Worm (Caenorhabditis elegans) whole organism, mixed stage, embryonic: ENCODE measurements around the gene D1086.18.

Experiments
- M03D4.4 ChIP-seq: sonication (generic microtip); optimal IDR thresholded peaks from 2 replicates; lab custom pipeline; 2017; ENCODE audit warnings: mild to moderate bottlenecking, missing genetic modification characterization, missing compliant biosample characterization
- blmp-1 ChIP-seq: fragments of 150-350 bp; optimal IDR thresholded peaks from 2 replicates; lab custom pipeline; 2014; ENCODE audit warnings: missing biosample characterization, missing genetic modification characterization
- ceh-39 ChIP-seq: fragments of 150-350 bp; optimal IDR thresholded peaks from 2 replicates; lab custom pipeline; 2014; ENCODE audit warnings: missing biosample characterization, missing genetic modification characterization
- cnd-1 ChIP-seq: fragments of 200-800 bp; sonication (Bioruptor generic); optimal IDR thresholded peaks from 2 replicates; lab custom pipeline; 2018; ENCODE audit warnings: mild to moderate bottlenecking, missing genetic modification characterization, missing compliant biosample characterization
- flh-1 ChIP-seq: fragments of 200-800 bp; sonication (Bioruptor generic); optimal IDR thresholded peaks from 2 replicates; lab custom pipeline; 2018; ENCODE audit warnings: mild to moderate bottlenecking, missing genetic modification characterization, moderate library complexity, missing compliant biosample characterization
- tbx-8 ChIP-seq: fragments of 200-800 bp; sonication (Bioruptor generic); optimal IDR thresholded peaks from 2 replicates; lab custom pipeline; 2018; ENCODE audit warnings: mild to moderate bottlenecking, missing genetic modification characterization, moderate library complexity, missing compliant biosample characterization

Gene D1086.18

ce11 chrV:14136152-14136551, 50.5 kb downstream of the D1086.18 start (continued):
- TF ChIP-seq ceh-39 (tag; lab: Kevin White, UChicago) (no peak), M03D4.4 (tag; lab: Kevin White, UChicago) (peak; percentile 27), tbx-8 (GFP tag; lab: Kevin White, UChicago) (no peak), blmp-1 (tag; lab: Kevin White, UChicago) (no peak), cnd-1 (tag; lab: Kevin White, UChicago) (peak; percentile 36), flh-1 (GFP tag; lab: Kevin White, UChicago) (no peak)
- TF ChIP-seq, all 35 proteins: peak for 14
